Fruit fly (Drosophila melanogaster): Measurements from ENCODE around the gene Ugt37A1.

- TF ChIP-seq Sin3A (optimal IDR thresholded peaks at IDR 0.05) = no peak
- TF ChIP-seq insv (optimal IDR thresholded peaks at IDR 0.05) = no peak
- no peak for TF ChIP-seq psq (optimal IDR thresholded peaks at IDR 0.05)
- no peak for TF ChIP-seq ttk (optimal IDR thresholded peaks at IDR 0.05)
- no peak for TF ChIP-seq h (optimal IDR thresholded peaks at IDR 0.05)
Observed at dm6 chr2L:20397032-20397431, 23.1 kb upstream of the Ugt37A1 start.

Data from Kc167 (cell line).